Fruit fly (Drosophila melanogaster) whole organism, embryonic: ENCODE data around the gene CG4949.

Experiments
- CG10147 ChIP-seq: fragments of 200-800 bp; sonication (Bioruptor generic); optimal IDR thresholded peaks from 2 replicates; lab custom pipeline; 2019; ENCODE audit warnings: missing biosample characterization, mild to moderate bottlenecking, missing genetic modification characterization, moderate library complexity
- CG16779 ChIP-seq: fragments of 200-800 bp; sonication (Bioruptor generic); IDR thresholded peaks from 2 replicates; pipeline ENCODE4 v1.3.6; 2022; ENCODE audit warnings: missing biosample characterization, missing genetic modification characterization
- CG17361 ChIP-seq: fragments of 200-800 bp; sonication (Bioruptor generic); IDR thresholded peaks from 3 replicates; pipeline ENCODE4 v1.3.6; 2022; ENCODE audit warnings: missing biosample characterization, missing genetic modification characterization
- CG1792 ChIP-seq: fragments of 200-800 bp; sonication (Bioruptor generic); optimal IDR thresholded peaks from 2 replicates; lab custom pipeline; 2016; ENCODE audit warnings: missing biosample characterization, missing genetic modification characterization
- Dll ChIP-seq: fragments of 200-800 bp; sonication (Bioruptor generic); IDR thresholded peaks from 4 replicates; pipeline ENCODE4 v1.3.6; 2022; ENCODE audit warnings: missing biosample characterization, missing genetic modification characterization; ENCODE audit not compliant: partially characterized antibody
- Kr ChIP-seq: fragments of 200-800 bp; sonication (Bioruptor generic); optimal IDR thresholded peaks from 2 replicates; lab custom pipeline; 2017; ENCODE audit warnings: missing biosample characterization, mild to moderate bottlenecking, missing genetic modification characterization
- Side ChIP-seq: fragments of 200-800 bp; sonication (Bioruptor generic); optimal IDR thresholded peaks from 2 replicates; lab custom pipeline; 2016; ENCODE audit warnings: missing biosample characterization, missing genetic modification characterization
- ranshi ChIP-seq: fragments of 200-800 bp; sonication (Bioruptor generic); IDR thresholded peaks from 2 replicates; pipeline ENCODE4 v1.3.6; 2022; ENCODE audit warnings: missing biosample characterization, missing genetic modification characterization
- run ChIP-seq: fragments of 200-800 bp; sonication (Bioruptor generic); optimal IDR thresholded peaks from 3 replicates; lab custom pipeline; 2018; ENCODE audit warnings: missing biosample characterization, mild to moderate bottlenecking, missing genetic modification characterization
- sc ChIP-seq, 3 experiments: fragments of >200 bp in 2 of 3; fragments of 200-800 bp in 1 of 3; sonication (Bioruptor generic) in 1 of 3; optimal IDR thresholded peaks; 2 replicates in 2 of 3; 3 replicates in 1 of 3; lab custom pipeline; 2017; ENCODE audit warnings: mild to moderate bottlenecking in 1 of 3, missing biosample characterization in 1 of 3, missing genetic modification characterization in 1 of 3, missing genetic modification reagents in 1 of 3
- ttk ChIP-seq: fragments of 200-800 bp; sonication (Bioruptor generic); IDR thresholded peaks from 2 replicates; pipeline ENCODE4 v2.1.2; 2022; ENCODE audit warnings: missing biosample characterization, missing genetic modification characterization

- no peak for TF ChIP-seq sc (optimal IDR thresholded peaks at IDR 0.05; lab: Kevin White, UChicago)
- TF ChIP-seq sc (GFP tag; optimal IDR thresholded peaks at IDR 0.05; lab: Kevin White, UChicago) = no peak
- TF ChIP-seq ttk = no peak
- no peak for TF ChIP-seq Kr (GFP tag; lab: Kevin White, UChicago)
- no peak for TF ChIP-seq CG1792 (GFP tag; lab: Kevin White, UChicago)
- TF ChIP-seq Dll (GFP tag; lab: Robert Waterston, UW) = 0 out of 4 replicates have a peak, but pooled peaks have one; percentile 45
- TF ChIP-seq CG17361 = no peak
- no peak for TF ChIP-seq CG10147 (GFP tag; lab: Kevin White, UChicago)
- no peak for TF ChIP-seq Side
- no peak for TF ChIP-seq ranshi (GFP tag; lab: Robert Waterston, UW)
- no peak for TF ChIP-seq CG16779
- TF ChIP-seq run = no peak
Observed at dm6 chrX:17107401-17107916, 28.8 kb downstream of the CG4949 start, which contains the start of gene CG5004.
